Worm (Caenorhabditis elegans) whole organism, L2 larva: ENCODE data around the gene hpo-33.

ENCODE experiments used
- ama-1 ChIP-seq: fragments of 150-350 bp; optimal IDR thresholded peaks from 2 replicates; lab custom pipeline; 2018; ENCODE audit warnings: inconsistent platforms
- blmp-1 ChIP-seq: sonication (generic microtip); optimal IDR thresholded peaks from 2 replicates; lab custom pipeline; 2017; ENCODE audit warnings: missing genetic modification characterization, mild to moderate bottlenecking, missing compliant biosample characterization, antibody characterized with exemption, moderate library complexity; ENCODE audit not compliant: insufficient read depth
- elt-3 ChIP-seq: sonication (generic microtip); optimal IDR thresholded peaks from 2 replicates; lab custom pipeline; 2017; ENCODE audit warnings: missing biosample characterization, missing genetic modification characterization
- nhr-129 ChIP-seq: fragments of 150-350 bp; optimal IDR thresholded peaks from 2 replicates; lab custom pipeline; 2014; ENCODE audit warnings: missing biosample characterization, missing genetic modification characterization
- ztf-4 ChIP-seq: fragments of 150-350 bp; optimal IDR thresholded peaks from 2 replicates; lab custom pipeline; 2014; ENCODE audit warnings: missing biosample characterization, missing genetic modification characterization

DNA sequence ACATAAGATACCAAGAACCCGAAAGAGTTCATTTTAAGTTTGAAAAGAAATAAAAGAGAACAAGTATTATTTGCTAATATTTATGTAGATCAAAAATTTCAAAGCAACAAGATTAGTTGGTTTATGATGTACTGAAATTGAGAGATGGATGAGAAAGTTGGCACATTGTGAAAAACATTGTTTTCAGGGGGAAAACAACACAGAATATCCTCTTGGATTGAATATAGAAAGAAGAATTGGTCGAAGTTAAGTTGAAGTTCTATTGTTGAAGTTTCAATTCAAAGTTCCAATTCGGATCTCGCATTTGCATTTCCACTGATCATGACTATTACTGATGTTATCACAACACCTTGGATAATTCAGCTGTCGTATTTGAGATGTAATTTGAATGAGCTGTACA is 41.7 kb upstream of the hpo-33 start:
- TF ChIP-seq blmp-1 (no peak), elt-3 (tag; lab: Kevin White, UChicago) (no peak), ama-1 (lab: Kevin White, UChicago) (no peak), nhr-129 (tag; lab: Kevin White, UChicago) (no peak), ztf-4 (tag; lab: Kevin White, UChicago) (no peak)
